Fruit fly (Drosophila melanogaster) whole organism, wandering third instar larva: ENCODE measurements around the gene dsh.

Experiments
- Abd-B ChIP-seq: fragments of >200 bp; optimal IDR thresholded peaks from 2 replicates; lab custom pipeline; 2017; ENCODE audit warnings: missing biosample characterization, missing genetic modification characterization
- CG9705 ChIP-seq: fragments of 200-800 bp; sonication (Bioruptor generic); optimal IDR thresholded peaks from 2 replicates; lab custom pipeline; 2018; ENCODE audit warnings: missing biosample characterization, mild to moderate bottlenecking, missing genetic modification characterization
- Myc ChIP-seq: fragments of >200 bp; optimal IDR thresholded peaks from 2 replicates; lab custom pipeline; 2017
- N ChIP-seq: fragments of >200 bp; optimal IDR thresholded peaks from 2 replicates; lab custom pipeline; 2018; ENCODE audit warnings: missing biosample characterization, missing external identifiers, missing genetic modification characterization
- br ChIP-seq: fragments of 200-800 bp; sonication (Bioruptor generic); optimal IDR thresholded peaks from 2 replicates; lab custom pipeline; 2016; ENCODE audit warnings: missing biosample characterization, missing genetic modification characterization
- fru ChIP-seq: fragments of 200-800 bp; sonication (Bioruptor generic); optimal IDR thresholded peaks from 3 replicates; lab custom pipeline; 2016; ENCODE audit warnings: missing biosample characterization, mild to moderate bottlenecking, missing genetic modification characterization
- jim ChIP-seq: fragments of 175-275, 200-325 bp; sonication (Bioruptor generic); optimal IDR thresholded peaks from 2 replicates; lab custom pipeline; 2016; ENCODE audit warnings: missing biosample characterization, mild to moderate bottlenecking, missing genetic modification characterization
- pan ChIP-seq: fragments of >200 bp; optimal IDR thresholded peaks from 2 replicates; lab custom pipeline; 2017

- TF ChIP-seq Myc (lab: Kevin White, UChicago) (no peak), Abd-B (no peak), CG9705 (GFP tag; lab: Kevin White, UChicago) (no peak), jim (GFP tag; lab: Kevin White, UChicago) (no peak), fru (GFP tag; lab: Kevin White, UChicago) (no peak), N (GFP tag; lab: Kevin White, UChicago) (no peak), br (GFP tag; lab: Kevin White, UChicago) (no peak), pan (no peak)
Observed at dm6 chrX:11379747-11380146, 24.1 kb downstream of the dsh start.
